Worm (Caenorhabditis elegans) whole organism, L1 larva: ENCODE results near the gene nhr-21.

Source experiments
- C16A3.4 ChIP-seq: fragments of 150-350 bp; optimal IDR thresholded peaks from 2 replicates; lab custom pipeline; 2014; ENCODE audit warnings: missing biosample characterization, missing genetic modification characterization
- C34B4.2 ChIP-seq: sonication (generic microtip); optimal IDR thresholded peaks from 2 replicates; lab custom pipeline; 2017; ENCODE audit warnings: mild to moderate bottlenecking, missing genetic modification characterization, missing compliant biosample characterization
- aha-1 ChIP-seq: fragments of 150-350 bp; optimal IDR thresholded peaks from 2 replicates; lab custom pipeline; 2014; ENCODE audit warnings: missing biosample characterization, missing genetic modification characterization
- alr-1 ChIP-seq: fragments of 200-800 bp; sonication (Bioruptor generic); optimal IDR thresholded peaks from 2 replicates; lab custom pipeline; 2018; ENCODE audit warnings: borderline replicate concordance, mild to moderate bottlenecking, missing genetic modification characterization, missing compliant biosample characterization
- blmp-1 ChIP-seq: fragments of 150-350 bp; optimal IDR thresholded peaks from 2 replicates; lab custom pipeline; 2014; ENCODE audit warnings: missing biosample characterization, missing genetic modification characterization
- ceh-8 ChIP-seq: fragments of 200-800 bp; sonication (Bioruptor generic); optimal IDR thresholded peaks from 2 replicates; lab custom pipeline; 2018; ENCODE audit warnings: mild to moderate bottlenecking, missing genetic modification characterization, moderate library complexity, missing compliant biosample characterization
- ceh-90 ChIP-seq: sonication (generic microtip); optimal IDR thresholded peaks from 2 replicates; lab custom pipeline; 2016; ENCODE audit warnings: missing genetic modification characterization, missing compliant biosample characterization
- dpl-1 ChIP-seq, 3 experiments: fragments of 150-350 bp in 2 of 3; sonication (generic microtip) in 1 of 3; optimal IDR thresholded peaks; 2 replicates each; lab custom pipeline; 2014 to 2017; ENCODE audit warnings: missing biosample characterization in 3 of 3, missing genetic modification characterization in 3 of 3, missing genetic modification reagents in 3 of 3
- efl-1 ChIP-seq, 4 experiments: fragments of 150-350 bp; optimal IDR thresholded peaks in 3 of 4; peaks in 1 of 4; 1 replicate in 1 of 4; 2 replicates in 3 of 4; lab custom pipeline; 2014; ENCODE audit warnings: missing biosample characterization in 2 of 4, missing genetic modification characterization in 2 of 4, missing genetic modification reagents in 2 of 4
- efl-3 ChIP-seq: fragments of 200-800 bp; sonication (Bioruptor generic); optimal IDR thresholded peaks from 2 replicates; lab custom pipeline; 2018; ENCODE audit warnings: mild to moderate bottlenecking, missing genetic modification characterization, missing compliant biosample characterization
- egl-13 ChIP-seq: sonication (generic microtip); optimal IDR thresholded peaks from 2 replicates; lab custom pipeline; 2016; ENCODE audit warnings: missing genotype, missing genetic modification reagents, missing genetic modification characterization, missing compliant biosample characterization
- egl-27 ChIP-seq, 2 experiments: fragments of 150-350 bp in 1 of 2; sonication (generic microtip); optimal IDR thresholded peaks; 3 replicates each; lab custom pipeline; 2017 to 2018; ENCODE audit warnings: missing biosample characterization in 2 of 2, missing genetic modification characterization in 2 of 2, missing genetic modification reagents in 2 of 2
- elt-2 ChIP-seq: sonication (generic microtip); optimal IDR thresholded peaks from 2 replicates; lab custom pipeline; 2016; ENCODE audit warnings: missing genetic modification characterization, mild to moderate bottlenecking, inconsistent platforms, missing compliant biosample characterization, missing genetic modification reagents
- ets-5 ChIP-seq: fragments of 200-800 bp; sonication (Bioruptor generic); IDR thresholded peaks from 2 replicates; pipeline ENCODE4 v1.3.6; 2022; ENCODE audit warnings: missing genetic modification characterization, missing compliant biosample characterization
- fkh-4 ChIP-seq: sonication (generic microtip); optimal IDR thresholded peaks from 2 replicates; lab custom pipeline; 2016; ENCODE audit warnings: missing compliant biosample characterization, missing genetic modification characterization, borderline replicate concordance
- grh-1 ChIP-seq: fragments of 200-800 bp; sonication (Bioruptor generic); IDR thresholded peaks from 2 replicates; pipeline ENCODE4 v1.3.6; 2022; ENCODE audit warnings: missing genetic modification reagents, missing genetic modification characterization, missing compliant biosample characterization
- hlh-17 ChIP-seq: fragments of 200-800 bp; sonication (Bioruptor generic); optimal IDR thresholded peaks from 2 replicates; lab custom pipeline; 2018; ENCODE audit warnings: missing genetic modification characterization, mild to moderate bottlenecking, missing compliant biosample characterization, moderate library complexity, borderline replicate concordance
- hpl-2 ChIP-seq: fragments of 150-350 bp; optimal IDR thresholded peaks from 2 replicates; lab custom pipeline; 2014; ENCODE audit warnings: missing biosample characterization, missing genetic modification reagents, missing genetic modification characterization
- irx-1 ChIP-seq: sonication (generic microtip); optimal IDR thresholded peaks from 2 replicates; lab custom pipeline; 2016; ENCODE audit warnings: missing genetic modification characterization, missing compliant biosample characterization
- lin-14 ChIP-seq: fragments of 200-800 bp; sonication (Bioruptor generic); optimal IDR thresholded peaks from 2 replicates; lab custom pipeline; 2018; ENCODE audit warnings: mild to moderate bottlenecking, missing genetic modification characterization, moderate library complexity, missing compliant biosample characterization
- lin-39 ChIP-seq: fragments of 150-350 bp; optimal IDR thresholded peaks from 2 replicates; lab custom pipeline; 2014; ENCODE audit warnings: missing biosample characterization, missing genetic modification reagents, missing genetic modification characterization
- lir-3 ChIP-seq: sonication (generic microtip); optimal IDR thresholded peaks from 2 replicates; lab custom pipeline; 2016; ENCODE audit warnings: mild to moderate bottlenecking, missing genetic modification characterization, moderate library complexity, missing compliant biosample characterization; ENCODE audit not compliant: poor library complexity
- lsy-2 ChIP-seq, 2 experiments: fragments of 150-350 bp; optimal IDR thresholded peaks; 2 replicates each; lab custom pipeline; 2014; ENCODE audit warnings: missing biosample characterization in 2 of 2, missing genetic modification characterization in 2 of 2
- mep-1 ChIP-seq: fragments of 150-350 bp; optimal IDR thresholded peaks from 2 replicates; lab custom pipeline; 2014; ENCODE audit warnings: missing biosample characterization, missing genetic modification characterization
- nhr-11 ChIP-seq: fragments of 150-350 bp; optimal IDR thresholded peaks from 2 replicates; lab custom pipeline; 2014; ENCODE audit warnings: missing biosample characterization, missing genetic modification characterization
- nhr-12 ChIP-seq: sonication (generic microtip); optimal IDR thresholded peaks from 2 replicates; lab custom pipeline; 2017; ENCODE audit warnings: missing biosample characterization, missing genetic modification characterization
- nhr-20 ChIP-seq: sonication (generic microtip); optimal IDR thresholded peaks from 2 replicates; lab custom pipeline; 2016; ENCODE audit warnings: mild to moderate bottlenecking, missing genetic modification characterization, missing compliant biosample characterization
- nhr-237 ChIP-seq: fragments of 150-350 bp; optimal IDR thresholded peaks from 2 replicates; lab custom pipeline; 2014; ENCODE audit warnings: missing biosample characterization, missing genetic modification characterization
- nhr-28 ChIP-seq: fragments of 150-350 bp; optimal IDR thresholded peaks from 2 replicates; lab custom pipeline; 2014; ENCODE audit warnings: missing biosample characterization, missing genetic modification characterization
- nhr-47 ChIP-seq: sonication (generic microtip); optimal IDR thresholded peaks from 2 replicates; lab custom pipeline; 2016; ENCODE audit warnings: mild to moderate bottlenecking, missing genetic modification characterization, moderate library complexity, missing compliant biosample characterization
- nhr-84 ChIP-seq: sonication (generic microtip); optimal IDR thresholded peaks from 2 replicates; lab custom pipeline; 2017; ENCODE audit warnings: missing biosample characterization, missing genetic modification characterization
- nhr-90 ChIP-seq: sonication (generic microtip); optimal IDR thresholded peaks from 2 replicates; lab custom pipeline; 2016; ENCODE audit warnings: mild to moderate bottlenecking, missing genetic modification characterization, missing compliant biosample characterization; ENCODE audit not compliant: poor library complexity
- pag-3 ChIP-seq: sonication (generic microtip); optimal IDR thresholded peaks from 2 replicates; lab custom pipeline; 2017; ENCODE audit warnings: missing genetic modification characterization, mild to moderate bottlenecking, missing compliant biosample characterization, antibody characterized with exemption, borderline replicate concordance; ENCODE audit not compliant: insufficient read depth
- rnt-1 ChIP-seq: sonication (generic microtip); optimal IDR thresholded peaks from 2 replicates; lab custom pipeline; 2016; ENCODE audit warnings: mild to moderate bottlenecking, missing genetic modification characterization, moderate library complexity, missing compliant biosample characterization
- skn-1 ChIP-seq: fragments of 150-350 bp; optimal IDR thresholded peaks from 2 replicates; lab custom pipeline; 2014; ENCODE audit warnings: missing biosample characterization, missing genetic modification characterization
- snu-23 ChIP-seq: sonication (generic microtip); optimal IDR thresholded peaks from 2 replicates; lab custom pipeline; 2016; ENCODE audit warnings: missing genetic modification characterization, missing compliant biosample characterization
- sox-4 ChIP-seq: sonication (generic microtip); optimal IDR thresholded peaks from 2 replicates; lab custom pipeline; 2016; ENCODE audit warnings: missing genetic modification characterization, missing compliant biosample characterization
- sup-37 ChIP-seq: fragments of 200-800 bp; sonication (Bioruptor generic); optimal IDR thresholded peaks from 2 replicates; lab custom pipeline; 2018; ENCODE audit warnings: mild to moderate bottlenecking, missing genetic modification characterization, missing compliant biosample characterization
- swsn-7 ChIP-seq: sonication (generic microtip); optimal IDR thresholded peaks from 2 replicates; lab custom pipeline; 2016; ENCODE audit warnings: missing genetic modification characterization, missing compliant biosample characterization
- tbx-2 ChIP-seq: sonication (generic microtip); optimal IDR thresholded peaks from 2 replicates; lab custom pipeline; 2016; ENCODE audit warnings: missing genetic modification characterization, missing compliant biosample characterization
- tlp-1 ChIP-seq: fragments of 150-350 bp; optimal IDR thresholded peaks from 2 replicates; lab custom pipeline; 2014; ENCODE audit warnings: missing biosample characterization, missing genetic modification characterization
- unc-62 ChIP-seq: fragments of 150-350 bp; optimal IDR thresholded peaks from 2 replicates; lab custom pipeline; 2014; ENCODE audit warnings: missing biosample characterization, missing genetic modification reagents, missing genetic modification characterization
- unc-86 ChIP-seq: sonication (generic microtip); optimal IDR thresholded peaks from 2 replicates; lab custom pipeline; 2016; ENCODE audit warnings: missing genetic modification characterization, missing compliant biosample characterization
- vab-15 ChIP-seq: sonication (generic microtip); optimal IDR thresholded peaks from 2 replicates; lab custom pipeline; 2017; ENCODE audit warnings: missing genotype, mild to moderate bottlenecking, missing genetic modification characterization, missing compliant biosample characterization
- zag-1 ChIP-seq: fragments of 150-350 bp; optimal IDR thresholded peaks from 2 replicates; lab custom pipeline; 2014; ENCODE audit warnings: missing biosample characterization, missing genetic modification characterization
- zip-4 ChIP-seq: fragments of 200-800 bp; sonication (Bioruptor generic); optimal IDR thresholded peaks from 2 replicates; lab custom pipeline; 2018; ENCODE audit warnings: mild to moderate bottlenecking, missing genetic modification characterization, moderate library complexity, missing compliant biosample characterization
- ztf-11 ChIP-seq, 2 experiments: sonication (generic microtip); optimal IDR thresholded peaks; 2 replicates each; lab custom pipeline; 2016 to 2017; ENCODE audit warnings: missing genetic modification characterization in 2 of 2, missing biosample characterization in 1 of 2, missing compliant biosample characterization in 1 of 2
- ztf-4 ChIP-seq: fragments of 150-350 bp; optimal IDR thresholded peaks from 2 replicates; lab custom pipeline; 2014; ENCODE audit warnings: missing biosample characterization, missing genetic modification characterization

Gene nhr-21

ce11 chrII:7323317-7323716 lies 15.7 kb upstream of the nhr-21 start (continued):
- TF ChIP-seq mep-1 = peak; percentile 28
- peak; percentile 79 for TF ChIP-seq vab-15 (tag; lab: Kevin White, UChicago)
- TF ChIP-seq zag-1 (tag; lab: Kevin White, UChicago) = no peak
- no peak for TF ChIP-seq hlh-17 (GFP tag; lab: Kevin White, UChicago)
- no peak for TF ChIP-seq ceh-8 (GFP tag; lab: Kevin White, UChicago)
- TF ChIP-seq skn-1 (tag; lab: Kevin White, UChicago) = no peak
- peak; percentile 20 for TF ChIP-seq tbx-2 (tag; lab: Kevin White, UChicago)
- no peak for TF ChIP-seq hpl-2 (GFP tag; lab: Kevin White, UChicago)
- TF ChIP-seq unc-86 (tag; lab: Kevin White, UChicago) = no peak
- peak; percentile 47 to 71 for TF ChIP-seq lsy-2 (tag; optimal IDR thresholded peaks at IDR 0.05; lab: Kevin White, UChicago)
- TF ChIP-seq elt-2 (tag; lab: Kevin White, UChicago) = no peak
- no peak for TF ChIP-seq C34B4.2 (tag; lab: Kevin White, UChicago)
- TF ChIP-seq tlp-1 (tag; lab: Kevin White, UChicago) = no peak
- no peak for TF ChIP-seq zip-4 (GFP tag; lab: Kevin White, UChicago)
- peak; percentile 90 for TF ChIP-seq rnt-1 (tag; lab: Kevin White, UChicago)
- TF ChIP-seq sup-37 (GFP tag; lab: Kevin White, UChicago) = peak; percentile 29
- peak; percentile 36 for TF ChIP-seq C16A3.4
- peak; percentile 62 for TF ChIP-seq nhr-11 (tag; lab: Kevin White, UChicago)
- TF ChIP-seq grh-1 (GFP tag; lab: Robert Waterston, UW) = no peak
- no peak for TF ChIP-seq egl-27 (tag; optimal IDR thresholded peaks at IDR 0.05; lab: Kevin White, UChicago)
- TF ChIP-seq lin-39 (tag; lab: Kevin White, UChicago) = peak; percentile 82
- no peak for TF ChIP-seq alr-1 (tag; lab: Kevin White, UChicago)
- peak; percentile 65 for TF ChIP-seq nhr-20 (tag; lab: Kevin White, UChicago)
- no peak for TF ChIP-seq nhr-12 (tag; lab: Kevin White, UChicago)
- peak; percentile 50 for TF ChIP-seq irx-1
- TF ChIP-seq swsn-7 (tag; lab: Kevin White, UChicago) = peak; percentile 36
- TF ChIP-seq dpl-1 (GFP tag; optimal IDR thresholded peaks at IDR 0.05; lab: Kevin White, UChicago) = no peak
- TF ChIP-seq lir-3 (tag; lab: Kevin White, UChicago) = peak; percentile 58
- no peak for TF ChIP-seq nhr-237
- TF ChIP-seq ztf-4 = peak; percentile 68
- TF ChIP-seq nhr-47 (tag; lab: Kevin White, UChicago) = peak; percentile 47
- no peak for TF ChIP-seq unc-62
- no peak for TF ChIP-seq blmp-1
- TF ChIP-seq nhr-28 = no peak
- TF ChIP-seq efl-3 (GFP tag; lab: Kevin White, UChicago) = no peak
- TF ChIP-seq ets-5 (GFP tag; lab: Robert Waterston, UW) = no peak
- TF ChIP-seq ceh-90 (tag; lab: Kevin White, UChicago) = no peak
- no peak for TF ChIP-seq sox-4
- no peak for TF ChIP-seq ztf-11 (tag; optimal IDR thresholded peaks at IDR 0.05; lab: Kevin White, UChicago)
- no peak for TF ChIP-seq egl-13
- peak; percentile 92 for TF ChIP-seq lin-14 (GFP tag; lab: Kevin White, UChicago)
- TF ChIP-seq nhr-90 = no peak
- TF ChIP-seq efl-1 (optimal IDR thresholded peaks at IDR 0.05; lab: Kevin White, UChicago) = peak; percentile 16 to 41
- TF ChIP-seq efl-1 (GFP tag; optimal IDR thresholded peaks at IDR 0.05 in 1 of 2; lab: Kevin White, UChicago) = peak; percentile 0 to 2
- no peak for TF ChIP-seq fkh-4
- peak; percentile 72 for TF ChIP-seq snu-23
- TF ChIP-seq pag-3 (tag; lab: Kevin White, UChicago) = no peak
- no peak for TF ChIP-seq aha-1 (tag; lab: Kevin White, UChicago)
- TF ChIP-seq nhr-84 = no peak
